Worm (Caenorhabditis elegans): Measurements from ENCODE around the gene F42A10.7.

Gene F42A10.7

ce11 chrIII:6170038-6170437 is 8.4 kb downstream of the F42A10.7 start (continued):
- TF ChIP-seq mec-3 (tag; optimal IDR thresholded peaks at IDR 0.05; ENCODE audit: borderline replicate concordance): no peak
- peak; percentile 31 for TF ChIP-seq ceh-31 (tag; optimal IDR thresholded peaks at IDR 0.05)
- TF ChIP-seq nhr-232 (tag; optimal IDR thresholded peaks at IDR 0.05): no peak
- no peak for TF ChIP-seq nhr-11 (tag; optimal IDR thresholded peaks at IDR 0.05)
- no peak for TF ChIP-seq pqm-1 (tag; optimal IDR thresholded peaks at IDR 0.05)
- TF ChIP-seq ama-1 (optimal IDR thresholded peaks at IDR 0.05): no peak
- TF ChIP-seq eyg-1 (tag; optimal IDR thresholded peaks at IDR 0.05): no peak
- no peak for TF ChIP-seq ceh-45 (GFP tag; IDR thresholded peaks at IDR 0.05)
- no peak for TF ChIP-seq pag-3 (tag; optimal IDR thresholded peaks at IDR 0.05; ENCODE audit: borderline replicate concordance)
- no peak for TF ChIP-seq pha-4 (tag; optimal IDR thresholded peaks at IDR 0.05)

- TF ChIP-seq ref-2 (tag; optimal IDR thresholded peaks at IDR 0.05): no peak
Observed at ce11 chrIII:6168497-6169227, 9.8 kb downstream of the F42A10.7 start, which contains the start of gene efk-1. Gene efk-1 (minus strand): TSS chrIII:6168547.

- TF ChIP-seq pax-1 (tag; optimal IDR thresholded peaks at IDR 0.05) (no peak), ceh-18 (tag; optimal IDR thresholded peaks at IDR 0.05) (no peak), fax-1 (tag; optimal IDR thresholded peaks at IDR 0.05) (no peak)
Observed at ce11 chrIII:6166634-6167033, 11.9 kb downstream of the F42A10.7 start.

- no peak for TF ChIP-seq ceh-18 (tag; optimal IDR thresholded peaks at IDR 0.05)
Observed at ce11 chrIII:6165240-6165639, 13.2 kb downstream of the F42A10.7 start.

- peak; percentile 18 for TF ChIP-seq elt-2 (tag; optimal IDR thresholded peaks at IDR 0.05)
- no peak for TF ChIP-seq K02D7.2 (tag; optimal IDR thresholded peaks at IDR 0.05)
- TF ChIP-seq gmeb-2 (tag; optimal IDR thresholded peaks at IDR 0.05): no peak
Observed at ce11 chrIII:6164253-6164971, 14.1 kb downstream of the F42A10.7 start, which contains the start of gene F42A10.9. Gene F42A10.9 (plus strand): TSS chrIII:6164573.

- TF ChIP-seq lim-6 (tag; optimal IDR thresholded peaks at IDR 0.05): no peak
- no peak for TF ChIP-seq lin-11 (tag; optimal IDR thresholded peaks at IDR 0.05)
- no peak for TF ChIP-seq C38D4.7 (GFP tag; optimal IDR thresholded peaks at IDR 0.05)
- TF ChIP-seq fkh-10 (GFP tag; optimal IDR thresholded peaks at IDR 0.05): no peak
- TF ChIP-seq npax-4 (tag; optimal IDR thresholded peaks at IDR 0.05): no peak
- TF ChIP-seq ahr-1 (tag; optimal IDR thresholded peaks at IDR 0.05): no peak
- no peak for TF ChIP-seq elt-2 (tag; optimal IDR thresholded peaks at IDR 0.05)
- no peak for TF ChIP-seq dmd-4 (tag; optimal IDR thresholded peaks at IDR 0.05; ENCODE audit: borderline replicate concordance)
- no peak for TF ChIP-seq pha-4 (tag; optimal IDR thresholded peaks at IDR 0.05)
- no peak for TF ChIP-seq rnt-1 (tag; optimal IDR thresholded peaks at IDR 0.05)
- no peak for TF ChIP-seq hlh-8 (tag; optimal IDR thresholded peaks at IDR 0.05)
- TF ChIP-seq odd-2 (tag; optimal IDR thresholded peaks at IDR 0.05): no peak
- no peak for TF ChIP-seq hlh-6 (tag; optimal IDR thresholded peaks at IDR 0.05)
- no peak for TF ChIP-seq zip-5 (tag; optimal IDR thresholded peaks at IDR 0.05)
Observed at ce11 chrIII:6163381-6163780, 15.1 kb downstream of the F42A10.7 start.
